Worm (Caenorhabditis elegans) whole organism, early embryonic: ENCODE results near the gene nhr-176.

Experiments
- ama-1 ChIP-seq: fragments of 150-350 bp; optimal IDR thresholded peaks from 2 replicates; lab custom pipeline; 2014
- ceh-13 ChIP-seq: fragments of 200-800 bp; sonication (Bioruptor generic); optimal IDR thresholded peaks from 2 replicates; lab custom pipeline; 2018; ENCODE audit warnings: mild to moderate bottlenecking, missing genetic modification characterization, missing compliant biosample characterization
- flt-1 ChIP-seq: fragments of 200-800 bp; sonication (Bioruptor generic); IDR thresholded peaks from 2 replicates; pipeline ENCODE4 v1.3.6; 2022; ENCODE audit warnings: missing genetic modification characterization, missing compliant biosample characterization
- pes-1 ChIP-seq: fragments of 200-800 bp; sonication (Bioruptor generic); IDR thresholded peaks from 2 replicates; pipeline ENCODE4 v1.3.6; 2022; ENCODE audit warnings: missing genetic modification reagents, missing genetic modification characterization, missing compliant biosample characterization
- tbx-37 ChIP-seq: fragments of 200-800 bp; sonication (Bioruptor generic); conservative IDR thresholded peaks from 2 replicates; pipeline ENCODE4 v1.3.6; 2022; ENCODE audit warnings: missing genetic modification reagents, missing genetic modification characterization, missing compliant biosample characterization

DNA sequence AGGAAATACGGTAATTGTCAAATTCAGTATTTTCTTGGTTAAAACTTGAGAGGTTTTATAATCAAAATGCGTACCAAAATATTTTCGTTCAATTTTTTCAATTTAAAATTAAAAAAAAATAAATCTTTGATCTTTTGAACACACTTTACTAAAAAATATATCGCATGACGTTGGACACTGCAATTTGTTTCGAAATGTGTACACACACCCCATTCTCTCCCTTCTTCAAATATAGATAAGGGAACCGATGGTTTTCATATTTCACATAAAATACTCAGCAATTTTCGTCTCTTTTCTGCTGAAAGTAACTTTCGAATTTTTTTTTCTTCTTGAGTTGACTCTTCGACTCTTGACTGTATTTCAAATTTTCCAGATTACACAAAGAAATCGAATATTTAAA is 50.3 kb downstream of the nhr-176 start:
- TF ChIP-seq flt-1 (GFP tag; lab: Robert Waterston, UW) (no peak), tbx-37 (GFP tag; lab: Robert Waterston, UW) (no peak), ama-1 (lab: Kevin White, UChicago) (no peak), pes-1 (GFP tag; lab: Robert Waterston, UW) (no peak), ceh-13 (GFP tag; lab: Kevin White, UChicago) (no peak)
